Worm (Caenorhabditis elegans): Measurements from ENCODE around the gene col-153.
A peak's percentile ranks its signal among the peaks of the same experiment; 100 is the strongest.

col-153 gene

ce11 chrV:10931189-10931588 is 18.4 kb upstream of the col-153 start, which contains the start of gene scvp-1:
Gene scvp-1, minus strand, starts transcription at chrV:10931289.
- TF ChIP-seq dpl-1 (GFP tag; optimal IDR thresholded peaks at IDR 0.05) (no peak), tbp1 (GFP tag; optimal IDR thresholded peaks at IDR 0.05) (no peak), nhr-80 (tag; optimal IDR thresholded peaks at IDR 0.05) (no peak), K12H6.12 (tag; optimal IDR thresholded peaks at IDR 0.05) (no peak), somi-1 (GFP tag; optimal IDR thresholded peaks at IDR 0.05) (no peak), ceh-100 (GFP tag; IDR thresholded peaks at IDR 0.05) (no peak), lsy-27 (tag; optimal IDR thresholded peaks at IDR 0.05; ENCODE audit: borderline replicate concordance, insufficient read depth) (no peak), nfya-1 (tag; optimal IDR thresholded peaks at IDR 0.05; ENCODE audit: borderline replicate concordance, insufficient read depth) (no peak), attf-5 (GFP tag; optimal IDR thresholded peaks at IDR 0.05) (no peak), hlh-12 (tag; optimal IDR thresholded peaks at IDR 0.05) (no peak), snpc-3.4 (tag; optimal IDR thresholded peaks at IDR 0.05) (no peak), die-1 (tag; optimal IDR thresholded peaks at IDR 0.05) (no peak), repo-1 (tag; optimal IDR thresholded peaks at IDR 0.05) (no peak), bed-1 (GFP tag; IDR thresholded peaks at IDR 0.05) (no peak), nfya-2 (GFP tag; IDR thresholded peaks at IDR 0.05) (no peak), pbrm-1 (GFP tag; IDR thresholded peaks at IDR 0.05) (no peak), T07F8.4 (tag; optimal IDR thresholded peaks at IDR 0.05) (no peak), B0261.1 (tag; optimal IDR thresholded peaks at IDR 0.05) (no peak), mes-4 (tag; optimal IDR thresholded peaks at IDR 0.05) (no peak)

- TF ChIP-seq nhr-80 (tag; optimal IDR thresholded peaks at IDR 0.05) (peak; percentile 92), tlf-1 (GFP tag; optimal IDR thresholded peaks at IDR 0.05) (no peak)
These were observed 17.2 kb upstream of the col-153 start, which contains the start of gene F58B4.5 for ce11 chrV:10932411-10932810. Gene F58B4.5, plus strand, starts transcription at chrV:10932693.

- no peak for TF ChIP-seq B0035.1 (tag; optimal IDR thresholded peaks at IDR 0.05)
- TF ChIP-seq B0261.1 (tag; optimal IDR thresholded peaks at IDR 0.05), result no peak
- TF ChIP-seq nhr-80 (tag; optimal IDR thresholded peaks at IDR 0.05), result peak; percentile 66
- TF ChIP-seq ztf-3 (GFP tag; optimal IDR thresholded peaks at IDR 0.05), result no peak
- TF ChIP-seq ztf-25 (GFP tag; IDR thresholded peaks at IDR 0.05), result no peak
These were observed 12.9 kb upstream of the col-153 start, which contains the start of gene F17C11.12 for ce11 chrV:10936681-10937080. Gene F17C11.12, minus strand, starts transcription at chrV:10936920.

- TF ChIP-seq mcd-1 (GFP tag; IDR thresholded peaks at IDR 0.05), result 0 out of 2 replicates have a peak, but pooled peaks have one; percentile 21
- TF ChIP-seq tbp1 (GFP tag; optimal IDR thresholded peaks at IDR 0.05), result peak; percentile 2
- TF ChIP-seq lin-35 (GFP tag; optimal IDR thresholded peaks at IDR 0.05), result peak in 1 of 3 experiments; percentile 52
- peak; percentile 54; the same call in 1 of the 2 replicates for TF ChIP-seq cebp-1 (GFP tag; IDR thresholded peaks at IDR 0.05)
- TF ChIP-seq cebp-1 (tag; optimal IDR thresholded peaks at IDR 0.05), result peak; percentile 51
- peak; percentile 33 for TF ChIP-seq C06A6.2 (GFP tag; conservative IDR thresholded peaks at IDR 0.05)
- no peak for TF ChIP-seq hmg-1.2 (GFP tag; IDR thresholded peaks at IDR 0.05)
- TF ChIP-seq repo-1 (tag; optimal IDR thresholded peaks at IDR 0.05), result peak; percentile 21
- peak; percentile 37 for TF ChIP-seq ama-1 (optimal IDR thresholded peaks at IDR 0.05)
- TF ChIP-seq ama-1 (GFP tag; optimal IDR thresholded peaks at IDR 0.05), result peak in 1 of 2 experiments; percentile 10
- peak; percentile 4 for TF ChIP-seq nhr-90 (tag; optimal IDR thresholded peaks at IDR 0.05)
- TF ChIP-seq unc-62 (GFP tag; optimal IDR thresholded peaks at IDR 0.05), result no peak
- no peak for TF ChIP-seq madf-8 (GFP tag; conservative IDR thresholded peaks at IDR 0.05)
- peak; percentile 33 for TF ChIP-seq lin-40 (tag; optimal IDR thresholded peaks at IDR 0.05)
- no peak for TF ChIP-seq F22D6.2 (tag; optimal IDR thresholded peaks at IDR 0.05)
- TF ChIP-seq ceh-40 (GFP tag; IDR thresholded peaks at IDR 0.05), result no peak
- peak; percentile 80 for TF ChIP-seq nfyb-1 (GFP tag; IDR thresholded peaks at IDR 0.05)
- TF ChIP-seq somi-1 (GFP tag; optimal IDR thresholded peaks at IDR 0.05), result peak; percentile 50
- TF ChIP-seq ztf-18 (tag; optimal IDR thresholded peaks at IDR 0.05), result no peak
These were observed 12.3 kb upstream of the col-153 start for ce11 chrV:10937294-10937693.

All from whole organism, young adult.